Fruit fly (Drosophila melanogaster) whole organism, prepupa: Measurements from ENCODE around the gene CG12177.

Experiments
- CG11902 ChIP-seq: fragments of 200-800 bp; sonication (Bioruptor generic); optimal IDR thresholded peaks from 3 replicates; lab custom pipeline; 2016; ENCODE audit warnings: missing biosample characterization, missing genetic modification characterization
- CG1621 ChIP-seq: fragments of 200-800 bp; sonication (Bioruptor generic); optimal IDR thresholded peaks from 3 replicates; lab custom pipeline; 2018; ENCODE audit warnings: missing biosample characterization, mild to moderate bottlenecking, missing genetic modification characterization
- CG16779 ChIP-seq: fragments of 200-800 bp; sonication (Bioruptor generic); optimal IDR thresholded peaks from 3 replicates; lab custom pipeline; 2017; ENCODE audit warnings: missing biosample characterization, mild to moderate bottlenecking, missing genetic modification characterization
- CG6808 ChIP-seq: fragments of 200-800 bp; sonication (Bioruptor generic); optimal IDR thresholded peaks from 3 replicates; lab custom pipeline; 2017; ENCODE audit warnings: missing biosample characterization, missing genetic modification characterization, mild to moderate bottlenecking, moderate library complexity, missing genetic modification reagents
- CG6854 ChIP-seq: fragments of 200-800 bp; sonication (Bioruptor generic); optimal IDR thresholded peaks from 2 replicates; lab custom pipeline; 2017; ENCODE audit warnings: missing biosample characterization, mild to moderate bottlenecking, missing genetic modification characterization
- Ets96B ChIP-seq: fragments of 200-800 bp; optimal IDR thresholded peaks from 2 replicates; lab custom pipeline; 2019; ENCODE audit warnings: missing biosample characterization, mild to moderate bottlenecking, missing genetic modification characterization, moderate library complexity
- Gug ChIP-seq: fragments of 200-800 bp; sonication (Bioruptor generic); IDR thresholded peaks from 2 replicates; pipeline ENCODE4 v1.3.6; 2022; ENCODE audit warnings: missing biosample characterization, missing genetic modification characterization
- Hr39 ChIP-seq: fragments of 200-800 bp; sonication (Bioruptor generic); optimal IDR thresholded peaks from 2 replicates; lab custom pipeline; 2016; ENCODE audit warnings: missing biosample characterization, missing genetic modification characterization
- Hr4 ChIP-seq: fragments of 200-800 bp; sonication (Bioruptor generic); optimal IDR thresholded peaks from 3 replicates; lab custom pipeline; 2016; ENCODE audit warnings: missing biosample characterization, missing genetic modification characterization
- Lpt ChIP-seq: fragments of 200-800 bp; sonication (Bioruptor generic); optimal IDR thresholded peaks from 3 replicates; lab custom pipeline; 2016; ENCODE audit warnings: missing biosample characterization, missing genetic modification characterization
- OdsH ChIP-seq: fragments of 200-800 bp; sonication (Bioruptor generic); optimal IDR thresholded peaks from 3 replicates; lab custom pipeline; 2016; ENCODE audit warnings: missing biosample characterization, missing genetic modification characterization
- Sox102F ChIP-seq: fragments of 200-800 bp; sonication (Bioruptor generic); optimal IDR thresholded peaks from 2 replicates; lab custom pipeline; 2016; ENCODE audit warnings: missing biosample characterization, mild to moderate bottlenecking, missing genetic modification characterization
- eg ChIP-seq: fragments of 200-800 bp; sonication (Bioruptor generic); IDR thresholded peaks from 3 replicates; pipeline ENCODE4 v1.3.6; 2022; ENCODE audit warnings: missing biosample characterization, missing genetic modification characterization
- lz ChIP-seq: fragments of 200-800 bp; sonication (Bioruptor generic); optimal IDR thresholded peaks from 3 replicates; lab custom pipeline; 2016; ENCODE audit warnings: missing biosample characterization, missing genetic modification characterization

DNA sequence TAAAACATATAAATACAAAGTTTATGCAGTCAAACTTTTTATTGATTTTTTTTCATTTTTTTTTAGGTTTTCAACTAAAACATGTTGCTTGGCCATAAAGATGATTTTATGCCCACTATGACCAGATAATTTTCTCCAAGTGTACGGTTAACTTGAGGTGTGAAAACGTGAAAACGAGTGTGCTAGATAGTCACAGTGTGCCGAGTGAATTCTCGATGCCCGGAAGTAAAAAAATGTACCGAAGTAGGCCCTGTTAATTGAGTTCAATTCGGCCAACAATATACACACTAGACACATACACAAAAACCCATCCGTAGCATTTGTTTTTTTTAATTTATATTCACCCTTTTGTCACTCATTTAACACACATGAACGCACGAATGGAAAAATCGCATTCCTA is 11.7 kb upstream of the CG12177 start, which contains the start of gene Nna1:
- TF ChIP-seq CG1621 (tag; lab: Kevin White, UChicago) (no peak), Ets96B (no peak), Hr39 (GFP tag; lab: Kevin White, UChicago) (no peak), CG6808 (GFP tag; lab: Kevin White, UChicago) (no peak), OdsH (no peak), CG11902 (GFP tag; lab: Kevin White, UChicago) (no peak), CG6854 (GFP tag; lab: Kevin White, UChicago) (no peak), Sox102F (GFP tag; lab: Kevin White, UChicago) (no peak), Lpt (GFP tag; lab: Kevin White, UChicago) (no peak), Gug (GFP tag; lab: Robert Waterston, UW) (no peak), eg (GFP tag; lab: Robert Waterston, UW) (no peak), Hr4 (GFP tag; lab: Kevin White, UChicago) (no peak), lz (GFP tag; lab: Kevin White, UChicago) (no peak), CG16779 (no peak)
